Fruit fly (Drosophila melanogaster) whole organism, embryonic: ENCODE results near the gene CG7601.

ENCODE experiments used
- CG11456 ChIP-seq: fragments of 200-800 bp; sonication (Bioruptor generic); IDR thresholded peaks from 3 replicates; pipeline ENCODE4 v1.3.6; 2022; ENCODE audit warnings: missing biosample characterization, missing genetic modification characterization
- CG11723 ChIP-seq: fragments of 200-800 bp; sonication (Bioruptor generic); optimal IDR thresholded peaks from 2 replicates; lab custom pipeline; 2017; ENCODE audit warnings: missing biosample characterization, mild to moderate bottlenecking, missing genetic modification characterization
- CG13624 ChIP-seq: fragments of 200-800 bp; sonication (Bioruptor generic); optimal IDR thresholded peaks from 2 replicates; lab custom pipeline; 2016; ENCODE audit warnings: missing biosample characterization, missing genetic modification characterization
- CG13775 ChIP-seq: fragments of 200-800 bp; sonication (Bioruptor generic); optimal IDR thresholded peaks from 3 replicates; lab custom pipeline; 2017; ENCODE audit warnings: missing biosample characterization, mild to moderate bottlenecking, missing genetic modification characterization
- CG17328 ChIP-seq: fragments of 200-800 bp; sonication (Bioruptor generic); IDR thresholded peaks from 2 replicates; pipeline ENCODE4 v1.3.6; 2022; ENCODE audit warnings: missing biosample characterization, missing genetic modification characterization
- CG17829 ChIP-seq: fragments of 200-800 bp; optimal IDR thresholded peaks from 2 replicates; lab custom pipeline; 2019; ENCODE audit warnings: missing biosample characterization, mild to moderate bottlenecking, missing genetic modification characterization, moderate library complexity
- CG18011 ChIP-seq: fragments of 200-800 bp; sonication (Bioruptor generic); optimal IDR thresholded peaks from 2 replicates; lab custom pipeline; 2017; ENCODE audit warnings: missing biosample characterization, missing genetic modification characterization, mild to moderate bottlenecking, moderate library complexity, missing genotype
- CG2129 ChIP-seq: fragments of 200-800 bp; sonication (Bioruptor generic); IDR thresholded peaks from 2 replicates; pipeline ENCODE4 v1.3.6; 2022; ENCODE audit warnings: missing biosample characterization, missing genetic modification characterization; ENCODE audit not compliant: partially characterized antibody
- CG31365 ChIP-seq: fragments of 200-800 bp; sonication (Bioruptor generic); optimal IDR thresholded peaks from 2 replicates; lab custom pipeline; 2018; ENCODE audit warnings: missing biosample characterization, mild to moderate bottlenecking, missing genetic modification characterization
- CG3163 ChIP-seq: fragments of 200-800 bp; sonication (Bioruptor generic); optimal IDR thresholded peaks from 3 replicates; lab custom pipeline; 2016; ENCODE audit warnings: missing biosample characterization, missing genetic modification characterization
- CG42726 ChIP-seq: fragments of 200-800 bp; sonication (Bioruptor generic); IDR thresholded peaks from 2 replicates; pipeline ENCODE4 v1.3.6; 2022; ENCODE audit warnings: missing biosample characterization, missing genetic modification characterization; ENCODE audit not compliant: partially characterized antibody
- CG4360 ChIP-seq: fragments of 200-800 bp; sonication (Bioruptor generic); IDR thresholded peaks from 2 replicates; pipeline ENCODE4 v1.3.6; 2022; ENCODE audit warnings: missing biosample characterization, missing genetic modification characterization
- CG6689 ChIP-seq: fragments of 200-800 bp; sonication (Bioruptor generic); IDR thresholded peaks from 2 replicates; pipeline ENCODE4 v1.3.6; 2022; ENCODE audit warnings: missing biosample characterization, missing genetic modification characterization
- CG7271 ChIP-seq: fragments of 200-800 bp; sonication (Bioruptor generic); optimal IDR thresholded peaks from 2 replicates; lab custom pipeline; 2018; ENCODE audit warnings: missing biosample characterization, mild to moderate bottlenecking, missing genetic modification characterization, moderate library complexity
- CG7357 ChIP-seq: fragments of 200-800 bp; sonication (Bioruptor generic); IDR thresholded peaks from 3 replicates; pipeline ENCODE4 v1.3.6; 2022; ENCODE audit warnings: missing biosample characterization, missing genetic modification characterization
- CG7987 ChIP-seq: fragments of 200-800 bp; sonication (Bioruptor generic); optimal IDR thresholded peaks from 2 replicates; lab custom pipeline; 2018; ENCODE audit warnings: missing biosample characterization, mild to moderate bottlenecking, missing genetic modification characterization, moderate library complexity
- CG8290 ChIP-seq, 3 experiments: fragments of 200-800 bp; sonication (Bioruptor generic); optimal IDR thresholded peaks; 2 replicates each; lab custom pipeline; 2016 to 2019; ENCODE audit warnings: missing biosample characterization in 3 of 3, missing genetic modification characterization in 3 of 3, mild to moderate bottlenecking in 2 of 3, moderate library complexity in 1 of 3
- CG9876 ChIP-seq: fragments of 200-800 bp; sonication (Bioruptor generic); optimal IDR thresholded peaks from 2 replicates; lab custom pipeline; 2016; ENCODE audit warnings: missing biosample characterization, missing genetic modification characterization
- CkIIα-i1 ChIP-seq: fragments of 200-800 bp; sonication (Bioruptor generic); IDR thresholded peaks from 2 replicates; pipeline ENCODE4 v1.3.6; 2022; ENCODE audit warnings: missing biosample characterization, missing genetic modification characterization
- Dip2 ChIP-seq: fragments of 200-800 bp; sonication (Bioruptor generic); IDR thresholded peaks from 2 replicates; pipeline ENCODE4 v1.3.6; 2022; ENCODE audit warnings: missing biosample characterization, missing genetic modification characterization
- Ets65A ChIP-seq: fragments of 200-800 bp; sonication (Bioruptor generic); peaks from one replicate; lab custom pipeline; 2016; ENCODE audit warnings: missing biosample characterization, missing genetic modification characterization
- HLH4C ChIP-seq: fragments of 200-800 bp; sonication (Bioruptor generic); IDR thresholded peaks from 3 replicates; pipeline ENCODE4 v1.3.6; 2022; ENCODE audit warnings: missing biosample characterization, missing genetic modification characterization; ENCODE audit not compliant: partially characterized antibody
- Mes4 ChIP-seq: fragments of 200-800 bp; sonication (Bioruptor generic); optimal IDR thresholded peaks from 2 replicates; lab custom pipeline; 2016; ENCODE audit warnings: missing biosample characterization, missing genetic modification characterization
- NK7.1 ChIP-seq: fragments of 200-800 bp; sonication (Bioruptor generic); optimal IDR thresholded peaks from 3 replicates; lab custom pipeline; 2016; ENCODE audit warnings: missing biosample characterization, missing genetic modification characterization
- Xrp1 ChIP-seq: fragments of 200-800 bp; sonication (Bioruptor generic); IDR thresholded peaks from 2 replicates; pipeline ENCODE4 v1.3.6; 2022; ENCODE audit warnings: missing biosample characterization, missing genetic modification characterization
- YL-1 ChIP-seq: fragments of 200-800 bp; sonication (Bioruptor generic); optimal IDR thresholded peaks from 3 replicates; lab custom pipeline; 2017; ENCODE audit warnings: missing biosample characterization, mild to moderate bottlenecking, missing genetic modification characterization
- ac ChIP-seq: fragments of 200-800 bp; sonication (Bioruptor generic); optimal IDR thresholded peaks from 3 replicates; lab custom pipeline; 2017; ENCODE audit warnings: missing biosample characterization, mild to moderate bottlenecking, missing genetic modification characterization
- al ChIP-seq: fragments of 200-800 bp; sonication (Bioruptor generic); IDR thresholded peaks from 2 replicates; pipeline ENCODE4 v1.3.6; 2022; ENCODE audit warnings: missing biosample characterization, missing genetic modification characterization
- ash1 ChIP-seq: fragments of 200-800 bp; sonication (Bioruptor generic); optimal IDR thresholded peaks from 2 replicates; lab custom pipeline; 2018; ENCODE audit warnings: missing biosample characterization, mild to moderate bottlenecking, missing genetic modification characterization
- chm ChIP-seq: fragments of 200-800 bp; sonication (Bioruptor generic); IDR thresholded peaks from 2 replicates; pipeline ENCODE4 v1.3.6; 2022; ENCODE audit warnings: missing biosample characterization, missing genetic modification characterization
- croc ChIP-seq: fragments of 200-800 bp; sonication (Bioruptor generic); conservative IDR thresholded peaks from 3 replicates; pipeline ENCODE4 v1.3.6; 2022; ENCODE audit warnings: missing biosample characterization, missing genetic modification characterization
- danr ChIP-seq: fragments of 200-800 bp; sonication (Bioruptor generic); IDR thresholded peaks from 2 replicates; pipeline ENCODE4 v1.3.6; 2022; ENCODE audit warnings: missing biosample characterization, missing genetic modification characterization
- gcm2 ChIP-seq: fragments of 200-800 bp; sonication (Bioruptor generic); optimal IDR thresholded peaks from 2 replicates; lab custom pipeline; 2016; ENCODE audit warnings: missing biosample characterization, missing genetic modification characterization
- hth ChIP-seq: fragments of >200 bp; optimal IDR thresholded peaks from 2 replicates; lab custom pipeline; 2017; ENCODE audit warnings: inconsistent platforms
- jing ChIP-seq: fragments of 200-800 bp; sonication (Bioruptor generic); optimal IDR thresholded peaks from 2 replicates; lab custom pipeline; 2018; ENCODE audit warnings: missing biosample characterization, mild to moderate bottlenecking, missing genetic modification characterization
- klu ChIP-seq: fragments of 200-800 bp; sonication (Bioruptor generic); IDR thresholded peaks from 2 replicates; pipeline ENCODE4 v1.3.6; 2022; ENCODE audit warnings: missing biosample characterization, missing genetic modification characterization
- mld ChIP-seq: fragments of 200-800 bp; sonication (Bioruptor generic); IDR thresholded peaks from 3 replicates; pipeline ENCODE4 v1.3.6; 2022; ENCODE audit warnings: missing biosample characterization, missing genetic modification characterization; ENCODE audit not compliant: partially characterized antibody
- nau ChIP-seq: fragments of 200-800 bp; sonication (Bioruptor generic); optimal IDR thresholded peaks from 3 replicates; lab custom pipeline; 2017; ENCODE audit warnings: missing biosample characterization, mild to moderate bottlenecking, missing genetic modification characterization, missing genetic modification reagents
- nmo ChIP-seq: fragments of 200-800 bp; sonication (Bioruptor generic); optimal IDR thresholded peaks from 2 replicates; lab custom pipeline; 2018; ENCODE audit warnings: missing biosample characterization, mild to moderate bottlenecking, missing genetic modification characterization, moderate library complexity
- phol ChIP-seq: fragments of 200-800 bp; sonication (Bioruptor generic); optimal IDR thresholded peaks from 3 replicates; lab custom pipeline; 2018; ENCODE audit warnings: missing biosample characterization, mild to moderate bottlenecking, missing genetic modification characterization, moderate library complexity
- pzg ChIP-seq: fragments of 200-800 bp; sonication (Bioruptor generic); optimal IDR thresholded peaks from 3 replicates; lab custom pipeline; 2018; ENCODE audit warnings: missing biosample characterization, mild to moderate bottlenecking, missing genetic modification characterization, moderate library complexity
- scrt ChIP-seq: fragments of 200-800 bp; sonication (Bioruptor generic); optimal IDR thresholded peaks from 2 replicates; lab custom pipeline; 2018; ENCODE audit warnings: missing biosample characterization, mild to moderate bottlenecking, missing genetic modification characterization, moderate library complexity
- sisA ChIP-seq: fragments of 200-800 bp; sonication (Bioruptor generic); IDR thresholded peaks from 2 replicates; pipeline ENCODE4 v1.3.6; 2022; ENCODE audit warnings: missing biosample characterization, missing genetic modification characterization
- sna ChIP-seq: fragments of 200-800 bp; sonication (Bioruptor generic); IDR thresholded peaks from 2 replicates; pipeline ENCODE4 v1.3.6; 2022; ENCODE audit warnings: missing biosample characterization, missing genetic modification characterization; ENCODE audit not compliant: partially characterized antibody
- sob ChIP-seq: fragments of 200-800 bp; sonication (Bioruptor generic); IDR thresholded peaks from 2 replicates; pipeline ENCODE4 v1.3.6; 2022; ENCODE audit warnings: missing biosample characterization, missing genetic modification characterization
- sug ChIP-seq: fragments of 200-800 bp; optimal IDR thresholded peaks from 2 replicates; lab custom pipeline; 2019; ENCODE audit warnings: missing biosample characterization, mild to moderate bottlenecking, missing genetic modification characterization, moderate library complexity
- trem ChIP-seq: fragments of 200-800 bp; optimal IDR thresholded peaks from 3 replicates; lab custom pipeline; 2019; ENCODE audit warnings: missing biosample characterization, mild to moderate bottlenecking, missing genetic modification characterization, moderate library complexity
- tx ChIP-seq: fragments of 200-800 bp; sonication (Bioruptor generic); optimal IDR thresholded peaks from 2 replicates; lab custom pipeline; 2016; ENCODE audit warnings: missing biosample characterization, missing genetic modification characterization
- unc-4 ChIP-seq: fragments of 200-800 bp; sonication (Bioruptor generic); IDR thresholded peaks from 2 replicates; pipeline ENCODE4 v1.3.6; 2022; ENCODE audit warnings: missing biosample characterization, missing genetic modification characterization; ENCODE audit not compliant: partially characterized antibody
- vvl ChIP-seq: fragments of 200-800 bp; sonication (Bioruptor generic); IDR thresholded peaks from 2 replicates; pipeline ENCODE4 v1.3.6; 2022; ENCODE audit warnings: missing biosample characterization, missing genetic modification characterization

Gene CG7601

DNA sequence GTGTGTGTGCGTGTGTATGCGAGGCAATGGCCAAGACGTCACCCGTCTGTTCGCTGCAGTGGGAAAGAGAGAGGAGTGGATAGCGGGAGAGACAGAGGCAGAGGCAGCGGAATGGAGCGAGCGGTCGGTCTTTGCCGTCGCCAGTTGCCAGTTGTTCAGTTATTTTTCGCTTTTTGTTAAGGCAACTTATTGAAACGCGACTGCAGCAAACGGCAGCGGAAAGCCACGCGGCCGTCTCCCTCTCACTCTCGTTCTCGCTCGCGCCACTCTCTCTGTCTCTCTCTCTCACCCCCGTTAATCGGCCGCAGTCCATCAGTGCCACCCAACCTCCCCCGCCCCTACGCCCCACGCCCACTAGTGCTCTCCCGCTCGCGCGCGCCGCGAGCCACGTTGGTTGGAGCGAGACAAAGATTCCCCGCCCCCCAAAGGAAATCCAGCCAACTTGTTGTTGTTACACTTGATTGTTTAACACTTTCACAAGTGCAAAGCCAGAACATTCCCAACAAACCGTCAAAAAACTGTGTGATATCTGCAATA lies 36.3 kb upstream of the CG7601 start (continued):
- TF ChIP-seq CG7271 (tag; lab: Kevin White, UChicago) = no peak
- TF ChIP-seq klu (GFP tag; lab: Robert Waterston, UW) = peak; percentile 79
- TF ChIP-seq CkIIα-i1 (GFP tag; lab: Robert Waterston, UW) = no peak
- peak; percentile 41; the same call in 1 of the 2 replicates for TF ChIP-seq CG17328 (GFP tag; lab: Robert Waterston, UW)
- TF ChIP-seq croc (GFP tag; lab: Robert Waterston, UW) = no peak
- TF ChIP-seq tx = no peak
- no peak for TF ChIP-seq CG2129
- TF ChIP-seq hth (lab: Kevin White, UChicago) = no peak
- TF ChIP-seq CG9876 = no peak
- TF ChIP-seq al (GFP tag; lab: Robert Waterston, UW) = 0 out of 2 replicates have a peak, but pooled peaks have one; percentile 19
- no peak for TF ChIP-seq NK7.1 (GFP tag; lab: Kevin White, UChicago)
- no peak for TF ChIP-seq nmo
- TF ChIP-seq CG18011 (GFP tag; lab: Kevin White, UChicago) = no peak
- TF ChIP-seq scrt (GFP tag; lab: Kevin White, UChicago) = peak; percentile 80
- no peak for TF ChIP-seq Dip2 (GFP tag; lab: Robert Waterston, UW)
- peak; percentile 21 for TF ChIP-seq CG13624
- TF ChIP-seq danr (GFP tag; lab: Robert Waterston, UW) = no peak
- peak; percentile 35 for TF ChIP-seq nau (GFP tag; lab: Kevin White, UChicago)
- no peak for TF ChIP-seq CG13775 (GFP tag; lab: Kevin White, UChicago)
- TF ChIP-seq CG6689 = no peak; the same call in 1 of the 2 replicates
- TF ChIP-seq jing (GFP tag; lab: Kevin White, UChicago) = no peak
- TF ChIP-seq CG7987 (GFP tag; lab: Kevin White, UChicago) = no peak
- TF ChIP-seq mld (GFP tag; lab: Robert Waterston, UW) = no peak
- TF ChIP-seq Ets65A (GFP tag; lab: Kevin White, UChicago) = no peak
- TF ChIP-seq gcm2 = no peak
- TF ChIP-seq Mes4 = no peak
- no peak for TF ChIP-seq ac (GFP tag; lab: Kevin White, UChicago)
- peak; percentile 71 for TF ChIP-seq YL-1 (GFP tag; lab: Kevin White, UChicago)
- TF ChIP-seq CG8290 (GFP tag; optimal IDR thresholded peaks at IDR 0.05; lab: Kevin White, UChicago) = no peak
- TF ChIP-seq CG8290 (tag; optimal IDR thresholded peaks at IDR 0.05; lab: Kevin White, UChicago) = peak in 1 of 2 experiments; percentile 80
- peak; percentile 62; the same call in 1 of the 2 replicates for TF ChIP-seq chm (GFP tag; lab: Robert Waterston, UW)
- peak; percentile 57 for TF ChIP-seq CG42726 (GFP tag; lab: Robert Waterston, UW)
- no peak for TF ChIP-seq CG17829 (tag; lab: Kevin White, UChicago)
- TF ChIP-seq trem = no peak
- TF ChIP-seq CG3163 (GFP tag; lab: Kevin White, UChicago) = no peak
- no peak for TF ChIP-seq phol (tag; lab: Kevin White, UChicago)
- no peak; the same call in none of the 2 replicates for TF ChIP-seq CG4360 (GFP tag; lab: Robert Waterston, UW)
- TF ChIP-seq Xrp1 (GFP tag; lab: Robert Waterston, UW) = no peak; the same call in none of the 2 replicates
- TF ChIP-seq ash1 = no peak
- TF ChIP-seq CG31365 (tag; lab: Kevin White, UChicago) = no peak
- TF ChIP-seq CG7357 = no peak
- no peak for TF ChIP-seq CG11456 (GFP tag; lab: Robert Waterston, UW)
- TF ChIP-seq sug (tag; lab: Kevin White, UChicago) = peak; percentile 58
- no peak; the same call in 1 of the 2 replicates for TF ChIP-seq vvl (GFP tag; lab: Robert Waterston, UW)
- peak; percentile 60; the same call in 1 of the 2 replicates for TF ChIP-seq sob
- TF ChIP-seq CG11723 = no peak
- peak; percentile 47 for TF ChIP-seq sna
- TF ChIP-seq pzg (GFP tag; lab: Kevin White, UChicago) = peak; percentile 11
- TF ChIP-seq sisA (GFP tag; lab: Robert Waterston, UW) = no peak
- TF ChIP-seq unc-4 (GFP tag; lab: Robert Waterston, UW) = peak; percentile 34; the same call in 1 of the 2 replicates
- TF ChIP-seq HLH4C = no peak
